Worm (Caenorhabditis elegans) whole organism, L4 larva: ENCODE results near the gene F52C6.2.

Experiments used
- F10B5.3 ChIP-seq: sonication (generic microtip); optimal IDR thresholded peaks from 2 replicates; lab custom pipeline; 2016; ENCODE audit warnings: mild to moderate bottlenecking, missing genetic modification characterization, missing compliant biosample characterization
- F44E2.7 ChIP-seq: fragments of 200-800 bp; sonication (Bioruptor generic); IDR thresholded peaks from 2 replicates; pipeline ENCODE4 v2.1.2; 2022; ENCODE audit warnings: missing genetic modification characterization, missing compliant biosample characterization
- F49E8.2 ChIP-seq: sonication (generic microtip); optimal IDR thresholded peaks from 2 replicates; lab custom pipeline; 2016; ENCODE audit warnings: missing compliant biosample characterization, mild to moderate bottlenecking, missing genetic modification characterization, borderline replicate concordance
- R02D3.7 ChIP-seq: fragments of 150-350 bp; sonication (generic microtip); optimal IDR thresholded peaks from 3 replicates; lab custom pipeline; 2014; ENCODE audit warnings: missing biosample characterization, missing genetic modification characterization
- T26A8.4 ChIP-seq: fragments of 200-800 bp; sonication (Bioruptor generic); IDR thresholded peaks from 2 replicates; pipeline ENCODE4 v1.3.6; 2022; ENCODE audit warnings: missing genetic modification characterization, missing compliant biosample characterization
- ama-1 ChIP-seq: fragments of 150-350 bp; optimal IDR thresholded peaks from 2 replicates; lab custom pipeline; 2014; ENCODE audit warnings: inconsistent platforms, mixed read lengths
- arid-1 ChIP-seq: fragments of 200-800 bp; sonication (Bioruptor generic); conservative IDR thresholded peaks from 2 replicates; pipeline ENCODE4 v1.3.6; 2022; ENCODE audit warnings: missing genetic modification reagents, missing genetic modification characterization, missing compliant biosample characterization
- ceh-44 ChIP-seq: fragments of 200-800 bp; sonication (Bioruptor generic); IDR thresholded peaks from 2 replicates; pipeline ENCODE4 v1.3.6; 2022; ENCODE audit warnings: missing genetic modification reagents, missing genetic modification characterization, missing compliant biosample characterization
- ctbp-1 ChIP-seq: fragments of 200-800 bp; sonication (Bioruptor generic); IDR thresholded peaks from 2 replicates; pipeline ENCODE4 v1.3.6; 2022; ENCODE audit warnings: missing genetic modification reagents, missing genetic modification characterization, missing compliant biosample characterization
- daf-19 ChIP-seq: fragments of 200-800 bp; sonication (Bioruptor generic); conservative IDR thresholded peaks from 2 replicates; pipeline ENCODE4 v1.3.6; 2022; ENCODE audit warnings: missing genetic modification characterization, missing compliant biosample characterization
- daf-8 ChIP-seq: fragments of 200-800 bp; sonication (Bioruptor generic); IDR thresholded peaks from 2 replicates; pipeline ENCODE4 v1.3.6; 2022; ENCODE audit warnings: missing genetic modification characterization, missing compliant biosample characterization
- dmd-8 ChIP-seq: fragments of 200-800 bp; sonication (Bioruptor generic); IDR thresholded peaks from 2 replicates; pipeline ENCODE4 v1.3.6; 2022; ENCODE audit warnings: missing genetic modification characterization, missing compliant biosample characterization
- dpl-1 ChIP-seq: fragments of 150-350 bp; optimal IDR thresholded peaks from 2 replicates; lab custom pipeline; 2014; ENCODE audit warnings: missing biosample characterization, missing genetic modification reagents, missing genetic modification characterization
- duxl-1 ChIP-seq: sonication (generic microtip); optimal IDR thresholded peaks from 2 replicates; lab custom pipeline; 2016; ENCODE audit warnings: mild to moderate bottlenecking, missing genetic modification characterization, moderate library complexity, missing compliant biosample characterization; ENCODE audit not compliant: poor library complexity
- dve-1 ChIP-seq: sonication (generic microtip); optimal IDR thresholded peaks from 2 replicates; lab custom pipeline; 2017; ENCODE audit warnings: antibody characterized with exemption, mild to moderate bottlenecking, missing genetic modification characterization, missing compliant biosample characterization; ENCODE audit not compliant: insufficient read depth
- egl-27 ChIP-seq: sonication (generic microtip); optimal IDR thresholded peaks from 3 replicates; lab custom pipeline; 2017; ENCODE audit warnings: missing biosample characterization, missing genetic modification reagents, missing genetic modification characterization
- fos-1 ChIP-seq: fragments of 150-350 bp; optimal IDR thresholded peaks from 2 replicates; lab custom pipeline; 2014; ENCODE audit warnings: missing biosample characterization, missing genetic modification characterization
- gei-8 ChIP-seq: fragments of 200-800 bp; sonication (Bioruptor generic); optimal IDR thresholded peaks from 2 replicates; lab custom pipeline; 2018; ENCODE audit warnings: mild to moderate bottlenecking, missing genetic modification characterization, missing compliant biosample characterization
- hif-1 ChIP-seq, 2 experiments: sonication (generic microtip); optimal IDR thresholded peaks; 2 replicates each; lab custom pipeline; 2016 to 2017; ENCODE audit warnings: missing compliant biosample characterization in 2 of 2, missing genetic modification characterization in 2 of 2, missing genetic modification reagents in 2 of 2, missing genotype in 2 of 2, mild to moderate bottlenecking in 1 of 2
- jun-1 ChIP-seq: fragments of 150-350 bp; optimal IDR thresholded peaks from 2 replicates; lab custom pipeline; 2014; ENCODE audit warnings: missing biosample characterization, missing genetic modification reagents, missing genetic modification characterization
- lim-7 ChIP-seq: fragments of 200-800 bp; sonication (Bioruptor generic); IDR thresholded peaks from 2 replicates; pipeline ENCODE4 v1.3.6; 2022; ENCODE audit warnings: missing genetic modification characterization, missing compliant biosample characterization
- lin-1 ChIP-seq: fragments of 200-800 bp; sonication (Bioruptor generic); IDR thresholded peaks from 2 replicates; pipeline ENCODE4 v1.3.6; 2022; ENCODE audit warnings: missing genetic modification reagents, missing genetic modification characterization, missing compliant biosample characterization
- lin-29 ChIP-seq: fragments of 200-800 bp; sonication (Bioruptor generic); IDR thresholded peaks from 2 replicates; pipeline ENCODE4 v1.3.6; 2022; ENCODE audit warnings: missing genetic modification reagents, missing genetic modification characterization, missing compliant biosample characterization
- lin-39 ChIP-seq: fragments of 150-350 bp; optimal IDR thresholded peaks from 2 replicates; lab custom pipeline; 2014; ENCODE audit warnings: missing biosample characterization, missing genetic modification reagents, missing genetic modification characterization
- lir-3 ChIP-seq: sonication (generic microtip); optimal IDR thresholded peaks from 2 replicates; lab custom pipeline; 2016; ENCODE audit warnings: mild to moderate bottlenecking, missing genetic modification characterization, missing compliant biosample characterization
- lsy-2 ChIP-seq, 2 experiments: fragments of 150-350 bp in 1 of 2; sonication (generic microtip) in 1 of 2; optimal IDR thresholded peaks; 2 replicates each; lab custom pipeline; 2014 to 2017; ENCODE audit warnings: missing biosample characterization in 2 of 2, missing genetic modification characterization in 2 of 2
- mep-1 ChIP-seq: fragments of 150-350 bp; sonication (generic microtip); optimal IDR thresholded peaks from 3 replicates; lab custom pipeline; 2014; ENCODE audit warnings: missing biosample characterization, missing genetic modification characterization
- mxl-2 ChIP-seq: fragments of 200-800 bp; sonication (Bioruptor generic); conservative IDR thresholded peaks from 2 replicates; pipeline ENCODE4 v1.3.6; 2022; ENCODE audit warnings: missing genetic modification reagents, missing genetic modification characterization, missing compliant biosample characterization
- nhr-111 ChIP-seq: fragments of 200-800 bp; sonication (Bioruptor generic); optimal IDR thresholded peaks from 2 replicates; lab custom pipeline; 2018; ENCODE audit warnings: mild to moderate bottlenecking, missing genetic modification characterization, missing compliant biosample characterization
- nhr-25 ChIP-seq: sonication (generic microtip); optimal IDR thresholded peaks from 2 replicates; lab custom pipeline; 2017; ENCODE audit warnings: missing genetic modification characterization, mild to moderate bottlenecking, missing compliant biosample characterization, antibody characterized with exemption, moderate library complexity, borderline replicate concordance; ENCODE audit not compliant: insufficient read depth
- nhr-28 ChIP-seq: fragments of 150-350 bp; optimal IDR thresholded peaks from 2 replicates; lab custom pipeline; 2014; ENCODE audit warnings: missing biosample characterization, missing genetic modification characterization
- nhr-6 ChIP-seq: fragments of 150-350 bp; optimal IDR thresholded peaks from 2 replicates; lab custom pipeline; 2014; ENCODE audit warnings: missing biosample characterization, missing genetic modification characterization
- pha-4 ChIP-seq, 2 experiments: fragments of 150-350 bp in 1 of 2; fragments of 200-800 bp in 1 of 2; sonication (Bioruptor generic) in 1 of 2; IDR thresholded peaks in 1 of 2; optimal IDR thresholded peaks in 1 of 2; 2 replicates each; pipeline versions ENCODE4 v1.3.6 to Lab custom; 2014 to 2022; ENCODE audit warnings: missing genetic modification characterization in 2 of 2, missing genetic modification reagents in 2 of 2, missing biosample characterization in 1 of 2, missing compliant biosample characterization in 1 of 2
- pqm-1 ChIP-seq: sonication (generic microtip); optimal IDR thresholded peaks from 2 replicates; lab custom pipeline; 2017; ENCODE audit warnings: missing biosample characterization, missing genetic modification characterization
- rbr-2 ChIP-seq: sonication (generic microtip); optimal IDR thresholded peaks from 2 replicates; lab custom pipeline; 2016; ENCODE audit warnings: missing genotype, missing genetic modification characterization, missing compliant biosample characterization
- skn-1 ChIP-seq: fragments of 150-350 bp; optimal IDR thresholded peaks from 2 replicates; lab custom pipeline; 2014; ENCODE audit warnings: missing biosample characterization, missing genetic modification characterization
- snpc-4 ChIP-seq: fragments of 150-350 bp; optimal IDR thresholded peaks from 2 replicates; lab custom pipeline; 2014; ENCODE audit warnings: missing biosample characterization, missing genetic modification characterization
- spr-1 ChIP-seq: sonication (generic microtip); optimal IDR thresholded peaks from 2 replicates; lab custom pipeline; 2016; ENCODE audit warnings: mild to moderate bottlenecking, missing genetic modification characterization, missing compliant biosample characterization
- unc-130 ChIP-seq: sonication (generic microtip); optimal IDR thresholded peaks from 2 replicates; lab custom pipeline; 2016; ENCODE audit warnings: missing genetic modification reagents, missing genetic modification characterization, missing compliant biosample characterization
- unc-39 ChIP-seq: sonication (generic microtip); optimal IDR thresholded peaks from 2 replicates; lab custom pipeline; 2017; ENCODE audit warnings: missing biosample characterization, missing genetic modification characterization
- zip-2 ChIP-seq: fragments of 150-350 bp; optimal IDR thresholded peaks from 2 replicates; lab custom pipeline; 2014; ENCODE audit warnings: missing biosample characterization, missing genetic modification characterization
- ztf-11 ChIP-seq: fragments of 150-350 bp; optimal IDR thresholded peaks from 2 replicates; lab custom pipeline; 2014; ENCODE audit warnings: missing biosample characterization, missing genetic modification characterization
- ztf-7 ChIP-seq: fragments of 150-350 bp; optimal IDR thresholded peaks from 2 replicates; lab custom pipeline; 2014; ENCODE audit warnings: missing biosample characterization, missing genetic modification characterization

Gene F52C6.2

ce11 chrII:1926162-1926561 lies at the start of gene F52C6.2:
TSS of gene F52C6.2 (plus strand) at chrII:1926462.
- TF ChIP-seq lim-7 (no peak), lin-39 (tag; lab: Kevin White, UChicago) (no peak), daf-8 (GFP tag; lab: Robert Waterston, UW) (no peak), mxl-2 (GFP tag; lab: Robert Waterston, UW) (no peak), nhr-111 (GFP tag; lab: Kevin White, UChicago) (no peak), unc-39 (no peak), skn-1 (tag; lab: Kevin White, UChicago) (no peak), egl-27 (no peak)
- TF ChIP-seq, all 104 proteins: peak for 0

ce11 chrII:1878663-1879062 lies 47.6 kb upstream of the F52C6.2 start, which contains the start of gene math-16:
TSS of gene math-16 (minus strand) at chrII:1878763.
- TF ChIP-seq lin-39 (tag; lab: Kevin White, UChicago) (no peak), nhr-6 (tag; lab: Kevin White, UChicago) (no peak), mxl-2 (GFP tag; lab: Robert Waterston, UW) (no peak), rbr-2 (tag; lab: Kevin White, UChicago) (no peak), daf-19 (GFP tag; lab: Robert Waterston, UW) (no peak), F49E8.2 (tag; lab: Kevin White, UChicago) (no peak), lin-1 (GFP tag; lab: Robert Waterston, UW) (no peak), nhr-25 (no peak), jun-1 (tag; lab: Kevin White, UChicago) (no peak), mep-1 (tag; lab: Kevin White, UChicago) (no peak), egl-27 (no peak), fos-1 (tag; lab: Kevin White, UChicago) (no peak)

- no peak for TF ChIP-seq daf-8 (GFP tag; lab: Robert Waterston, UW)
- TF ChIP-seq ztf-11 (tag; lab: Kevin White, UChicago): no peak
- TF ChIP-seq lir-3 (tag; lab: Kevin White, UChicago): no peak
- no peak for TF ChIP-seq ctbp-1 (GFP tag; lab: Robert Waterston, UW)
- no peak for TF ChIP-seq arid-1
- no peak for TF ChIP-seq unc-39
- TF ChIP-seq duxl-1: no peak
- no peak for TF ChIP-seq dve-1
- TF ChIP-seq ceh-44 (GFP tag; lab: Robert Waterston, UW): no peak
- no peak for TF ChIP-seq F10B5.3 (tag; lab: Kevin White, UChicago)
- no peak for TF ChIP-seq pqm-1 (tag; lab: Kevin White, UChicago)
- no peak for TF ChIP-seq dmd-8 (GFP tag; lab: Robert Waterston, UW)
- no peak for TF ChIP-seq ama-1 (lab: Kevin White, UChicago)
- TF ChIP-seq zip-2 (tag; lab: Kevin White, UChicago): no peak
- TF ChIP-seq lin-29: no peak
- TF ChIP-seq hif-1 (tag; optimal IDR thresholded peaks at IDR 0.05; lab: Kevin White, UChicago): no peak
- TF ChIP-seq lim-7: no peak
- no peak for TF ChIP-seq snpc-4 (tag; lab: Kevin White, UChicago)
Measured at ce11 chrII:1882705-1883104, 43.6 kb upstream of the F52C6.2 start, which contains the start of gene math-5. TSS of gene math-5 (minus strand) at chrII:1882805.

ce11 chrII:1884635-1885034 lies 41.6 kb upstream of the F52C6.2 start, which contains the start of gene math-6:
TSS of gene math-6 (minus strand) at chrII:1884735.
- TF ChIP-seq R02D3.7 (tag; lab: Kevin White, UChicago): no peak
- TF ChIP-seq ztf-7 (tag; lab: Kevin White, UChicago): no peak
- TF ChIP-seq ctbp-1 (GFP tag; lab: Robert Waterston, UW): no peak

- TF ChIP-seq gei-8 (GFP tag; lab: Kevin White, UChicago) (no peak), daf-8 (GFP tag; lab: Robert Waterston, UW) (no peak), unc-39 (no peak), mxl-2 (GFP tag; lab: Robert Waterston, UW) (no peak), T26A8.4 (no peak), lin-39 (tag; lab: Kevin White, UChicago) (no peak), jun-1 (tag; lab: Kevin White, UChicago) (no peak), unc-130 (GFP tag; lab: Kevin White, UChicago) (no peak), arid-1 (no peak), ztf-7 (tag; lab: Kevin White, UChicago) (no peak), lim-7 (no peak), lsy-2 (tag; optimal IDR thresholded peaks at IDR 0.05; lab: Kevin White, UChicago) (no peak), spr-1 (tag; lab: Kevin White, UChicago) (no peak), dmd-8 (GFP tag; lab: Robert Waterston, UW) (no peak), nhr-28 (tag; lab: Kevin White, UChicago) (no peak), duxl-1 (no peak), pha-4 (GFP tag; IDR thresholded peaks at IDR 0.05; lab: Robert Waterston, UW) (no peak), pha-4 (tag; optimal IDR thresholded peaks at IDR 0.05; lab: Kevin White, UChicago) (no peak), F44E2.7 (GFP tag; lab: Robert Waterston, UW) (no peak), dpl-1 (GFP tag; lab: Kevin White, UChicago) (no peak)
Measured at ce11 chrII:1886379-1886778, 39.9 kb upstream of the F52C6.2 start, which contains the start of gene math-7. TSS of gene math-7 (minus strand) at chrII:1886479.
